Worm (Caenorhabditis elegans): ENCODE data around the gene ZK180.6.

ce11 chrIV:4516478-4516877 is 8.4 kb downstream of the ZK180.6 start:
- no peak for TF ChIP-seq lin-15B (tag; optimal IDR thresholded peaks at IDR 0.05)
- TF ChIP-seq nhr-12 (tag; optimal IDR thresholded peaks at IDR 0.05): no peak
- TF ChIP-seq nhr-19 (GFP tag; conservative IDR thresholded peaks at IDR 0.05): no peak
- TF ChIP-seq aha-1 (tag; optimal IDR thresholded peaks at IDR 0.05): no peak
- no peak for TF ChIP-seq alr-1 (tag; optimal IDR thresholded peaks at IDR 0.05; ENCODE audit: borderline replicate concordance)
- TF ChIP-seq nhr-237 (tag; optimal IDR thresholded peaks at IDR 0.05): no peak

All from whole organism, L1 larva.